Worm (Caenorhabditis elegans) whole organism, L1 larva: Measurements from ENCODE around the gene nlp-48.
A peak's percentile ranks its signal among the peaks of the same experiment; 100 is the strongest.

Source experiments
- C04F5.9 ChIP-seq: sonication (generic microtip); optimal IDR thresholded peaks from 2 replicates; lab custom pipeline; 2016; ENCODE audit warnings: missing genetic modification characterization, missing compliant biosample characterization
- F16B12.6 ChIP-seq: fragments of 150-350 bp; optimal IDR thresholded peaks from 2 replicates; lab custom pipeline; 2014; ENCODE audit warnings: missing biosample characterization, missing genetic modification characterization
- Y116A8C.19 ChIP-seq: sonication (generic microtip); optimal IDR thresholded peaks from 2 replicates; lab custom pipeline; 2016; ENCODE audit warnings: missing compliant biosample characterization, missing genetic modification characterization, borderline replicate concordance
- alr-1 ChIP-seq: fragments of 200-800 bp; sonication (Bioruptor generic); optimal IDR thresholded peaks from 2 replicates; lab custom pipeline; 2018; ENCODE audit warnings: borderline replicate concordance, mild to moderate bottlenecking, missing genetic modification characterization, missing compliant biosample characterization
- ama-1 ChIP-seq: fragments of 150-350 bp; optimal IDR thresholded peaks from 2 replicates; lab custom pipeline; 2014
- ceh-63 ChIP-seq: fragments of 200-800 bp; sonication (Bioruptor generic); optimal IDR thresholded peaks from 2 replicates; lab custom pipeline; 2018; ENCODE audit warnings: mild to moderate bottlenecking, missing genetic modification characterization, missing compliant biosample characterization
- ceh-90 ChIP-seq: sonication (generic microtip); optimal IDR thresholded peaks from 2 replicates; lab custom pipeline; 2016; ENCODE audit warnings: missing genetic modification characterization, missing compliant biosample characterization
- ces-1 ChIP-seq: fragments of 150-350 bp; optimal IDR thresholded peaks from 2 replicates; lab custom pipeline; 2014; ENCODE audit warnings: missing biosample characterization, missing genetic modification reagents, missing genetic modification characterization
- efl-1 ChIP-seq, 4 experiments: fragments of 150-350 bp; optimal IDR thresholded peaks in 3 of 4; peaks in 1 of 4; 1 replicate in 1 of 4; 2 replicates in 3 of 4; lab custom pipeline; 2014; ENCODE audit warnings: missing biosample characterization in 2 of 4, missing genetic modification characterization in 2 of 4, missing genetic modification reagents in 2 of 4
- efl-3 ChIP-seq: fragments of 200-800 bp; sonication (Bioruptor generic); optimal IDR thresholded peaks from 2 replicates; lab custom pipeline; 2018; ENCODE audit warnings: mild to moderate bottlenecking, missing genetic modification characterization, missing compliant biosample characterization
- egl-13 ChIP-seq: sonication (generic microtip); optimal IDR thresholded peaks from 2 replicates; lab custom pipeline; 2016; ENCODE audit warnings: missing genotype, missing genetic modification reagents, missing genetic modification characterization, missing compliant biosample characterization
- elt-3 ChIP-seq, 6 experiments: fragments of 150-350 bp in 1 of 6; sonication (generic microtip); optimal IDR thresholded peaks; 2 replicates each; lab custom pipeline; 2017 to 2018; ENCODE audit warnings: missing biosample characterization in 6 of 6, missing genetic modification characterization in 6 of 6, inconsistent platforms in 1 of 6
- fkh-8 ChIP-seq: sonication (generic microtip); optimal IDR thresholded peaks from 2 replicates; lab custom pipeline; 2016; ENCODE audit warnings: mild to moderate bottlenecking, missing genetic modification characterization, missing compliant biosample characterization
- grh-1 ChIP-seq: fragments of 200-800 bp; sonication (Bioruptor generic); IDR thresholded peaks from 2 replicates; pipeline ENCODE4 v1.3.6; 2022; ENCODE audit warnings: missing genetic modification reagents, missing genetic modification characterization, missing compliant biosample characterization
- hlh-17 ChIP-seq: fragments of 200-800 bp; sonication (Bioruptor generic); optimal IDR thresholded peaks from 2 replicates; lab custom pipeline; 2018; ENCODE audit warnings: missing genetic modification characterization, mild to moderate bottlenecking, missing compliant biosample characterization, moderate library complexity, borderline replicate concordance
- irx-1 ChIP-seq: sonication (generic microtip); optimal IDR thresholded peaks from 2 replicates; lab custom pipeline; 2016; ENCODE audit warnings: missing genetic modification characterization, missing compliant biosample characterization
- isw-1 ChIP-seq: fragments of 200-800 bp; sonication (Bioruptor generic); IDR thresholded peaks from 2 replicates; pipeline ENCODE4 v1.3.6; 2022; ENCODE audit warnings: missing genetic modification characterization, missing compliant biosample characterization
- lsy-2 ChIP-seq, 2 experiments: fragments of 150-350 bp; optimal IDR thresholded peaks; 2 replicates each; lab custom pipeline; 2014; ENCODE audit warnings: missing biosample characterization in 2 of 2, missing genetic modification characterization in 2 of 2
- mef-2 ChIP-seq: fragments of 150-350 bp; optimal IDR thresholded peaks from 2 replicates; lab custom pipeline; 2014; ENCODE audit warnings: missing biosample characterization, missing genetic modification characterization
- mep-1 ChIP-seq: fragments of 150-350 bp; optimal IDR thresholded peaks from 2 replicates; lab custom pipeline; 2014; ENCODE audit warnings: missing biosample characterization, missing genetic modification characterization
- nhr-11 ChIP-seq: fragments of 150-350 bp; optimal IDR thresholded peaks from 2 replicates; lab custom pipeline; 2014; ENCODE audit warnings: missing biosample characterization, missing genetic modification characterization
- nhr-12 ChIP-seq: sonication (generic microtip); optimal IDR thresholded peaks from 2 replicates; lab custom pipeline; 2017; ENCODE audit warnings: missing biosample characterization, missing genetic modification characterization
- nhr-19 ChIP-seq: fragments of 200-800 bp; sonication (Bioruptor generic); conservative IDR thresholded peaks from 2 replicates; pipeline ENCODE4 v1.3.6; 2022; ENCODE audit warnings: missing genetic modification characterization, missing compliant biosample characterization
- nhr-28 ChIP-seq: fragments of 150-350 bp; optimal IDR thresholded peaks from 2 replicates; lab custom pipeline; 2014; ENCODE audit warnings: missing biosample characterization, missing genetic modification characterization
- nhr-47 ChIP-seq: sonication (generic microtip); optimal IDR thresholded peaks from 2 replicates; lab custom pipeline; 2016; ENCODE audit warnings: mild to moderate bottlenecking, missing genetic modification characterization, moderate library complexity, missing compliant biosample characterization
- nhr-71 ChIP-seq: sonication (generic microtip); optimal IDR thresholded peaks from 2 replicates; lab custom pipeline; 2016; ENCODE audit warnings: mild to moderate bottlenecking, missing genetic modification characterization, moderate library complexity, missing compliant biosample characterization
- nhr-77 ChIP-seq: fragments of 150-350 bp; optimal IDR thresholded peaks from 2 replicates; lab custom pipeline; 2014; ENCODE audit warnings: missing biosample characterization, missing genetic modification characterization
- nhr-84 ChIP-seq: sonication (generic microtip); optimal IDR thresholded peaks from 2 replicates; lab custom pipeline; 2017; ENCODE audit warnings: missing biosample characterization, missing genetic modification characterization
- nhr-90 ChIP-seq: sonication (generic microtip); optimal IDR thresholded peaks from 2 replicates; lab custom pipeline; 2016; ENCODE audit warnings: mild to moderate bottlenecking, missing genetic modification characterization, missing compliant biosample characterization; ENCODE audit not compliant: poor library complexity
- pag-3 ChIP-seq: sonication (generic microtip); optimal IDR thresholded peaks from 2 replicates; lab custom pipeline; 2017; ENCODE audit warnings: missing genetic modification characterization, mild to moderate bottlenecking, missing compliant biosample characterization, antibody characterized with exemption, borderline replicate concordance; ENCODE audit not compliant: insufficient read depth
- pqm-1 ChIP-seq: sonication (generic microtip); optimal IDR thresholded peaks from 3 replicates; lab custom pipeline; 2017; ENCODE audit warnings: missing biosample characterization, missing genetic modification characterization
- rnt-1 ChIP-seq: sonication (generic microtip); optimal IDR thresholded peaks from 2 replicates; lab custom pipeline; 2016; ENCODE audit warnings: mild to moderate bottlenecking, missing genetic modification characterization, moderate library complexity, missing compliant biosample characterization
- skn-1 ChIP-seq: fragments of 150-350 bp; optimal IDR thresholded peaks from 2 replicates; lab custom pipeline; 2014; ENCODE audit warnings: missing biosample characterization, missing genetic modification characterization
- snpc-4 ChIP-seq: fragments of 150-350 bp; optimal IDR thresholded peaks from 2 replicates; lab custom pipeline; 2014; ENCODE audit warnings: missing biosample characterization, missing genetic modification characterization
- sptf-1 ChIP-seq: fragments of 150-350 bp; optimal IDR thresholded peaks from 2 replicates; lab custom pipeline; 2014; ENCODE audit warnings: missing biosample characterization, missing genetic modification characterization
- sup-37 ChIP-seq: fragments of 200-800 bp; sonication (Bioruptor generic); optimal IDR thresholded peaks from 2 replicates; lab custom pipeline; 2018; ENCODE audit warnings: mild to moderate bottlenecking, missing genetic modification characterization, missing compliant biosample characterization
- tbx-2 ChIP-seq: sonication (generic microtip); optimal IDR thresholded peaks from 2 replicates; lab custom pipeline; 2016; ENCODE audit warnings: missing genetic modification characterization, missing compliant biosample characterization
- unc-30 ChIP-seq: sonication (generic microtip); optimal IDR thresholded peaks from 2 replicates; lab custom pipeline; 2017; ENCODE audit warnings: missing biosample characterization, missing genetic modification characterization
- unc-62 ChIP-seq: fragments of 150-350 bp; optimal IDR thresholded peaks from 2 replicates; lab custom pipeline; 2014; ENCODE audit warnings: missing biosample characterization, missing genetic modification reagents, missing genetic modification characterization
- vab-15 ChIP-seq: sonication (generic microtip); optimal IDR thresholded peaks from 2 replicates; lab custom pipeline; 2017; ENCODE audit warnings: missing genotype, mild to moderate bottlenecking, missing genetic modification characterization, missing compliant biosample characterization
- xbp-1 ChIP-seq: sonication (generic microtip); optimal IDR thresholded peaks from 2 replicates; lab custom pipeline; 2016; ENCODE audit warnings: missing genetic modification characterization, missing compliant biosample characterization

Gene nlp-48

DNA sequence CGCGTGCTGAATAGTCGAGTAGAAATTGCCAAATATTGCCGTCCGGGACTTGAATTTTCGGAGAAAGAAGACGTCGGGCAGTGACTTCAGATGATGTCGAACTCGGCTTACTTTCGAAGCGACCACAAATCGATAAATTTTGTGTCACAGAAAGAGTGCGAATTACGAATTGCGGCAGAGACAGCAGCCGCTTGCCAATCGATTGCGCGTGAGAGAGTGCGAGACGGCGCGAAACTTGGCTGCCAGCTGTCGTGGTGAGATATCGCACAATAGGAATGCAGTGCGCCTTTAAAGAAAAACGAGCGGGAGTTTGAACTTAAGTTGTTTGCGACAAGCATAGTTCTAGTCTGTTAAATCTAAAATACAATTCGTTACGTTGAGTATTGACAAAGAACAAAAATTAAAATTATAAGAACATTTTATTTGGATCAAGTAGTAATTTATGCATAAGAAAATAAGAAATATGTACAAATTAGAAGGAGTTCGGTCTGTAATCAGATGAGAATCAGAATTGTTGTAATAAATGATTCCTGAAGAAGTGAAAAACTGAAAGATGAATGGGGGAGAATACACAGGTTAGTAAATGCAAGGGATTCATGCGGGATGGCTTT lies 42.6 kb upstream of the nlp-48 start, which contains the start of gene pir-2 (continued):
- no peak for TF ChIP-seq unc-62
- TF ChIP-seq rnt-1 (tag; lab: Kevin White, UChicago) = peak; percentile 91
- TF ChIP-seq efl-1 (optimal IDR thresholded peaks at IDR 0.05; lab: Kevin White, UChicago) = peak; percentile 94 to 96
- TF ChIP-seq efl-1 (GFP tag; optimal IDR thresholded peaks at IDR 0.05 in 1 of 2; lab: Kevin White, UChicago) = peak; percentile 94 to 99
- peak; percentile 92 to 96 for TF ChIP-seq lsy-2 (tag; optimal IDR thresholded peaks at IDR 0.05; lab: Kevin White, UChicago)
- peak; percentile 80 for TF ChIP-seq fkh-8 (tag; lab: Kevin White, UChicago)
- peak; percentile 88 for TF ChIP-seq nhr-47 (tag; lab: Kevin White, UChicago)
- TF ChIP-seq xbp-1 (tag; lab: Kevin White, UChicago) = peak; percentile 79
- peak; percentile 21 for TF ChIP-seq sup-37 (GFP tag; lab: Kevin White, UChicago)
- TF ChIP-seq sptf-1 (tag; lab: Kevin White, UChicago) = no peak
- TF ChIP-seq, all 84 proteins: peak for 54

DNA sequence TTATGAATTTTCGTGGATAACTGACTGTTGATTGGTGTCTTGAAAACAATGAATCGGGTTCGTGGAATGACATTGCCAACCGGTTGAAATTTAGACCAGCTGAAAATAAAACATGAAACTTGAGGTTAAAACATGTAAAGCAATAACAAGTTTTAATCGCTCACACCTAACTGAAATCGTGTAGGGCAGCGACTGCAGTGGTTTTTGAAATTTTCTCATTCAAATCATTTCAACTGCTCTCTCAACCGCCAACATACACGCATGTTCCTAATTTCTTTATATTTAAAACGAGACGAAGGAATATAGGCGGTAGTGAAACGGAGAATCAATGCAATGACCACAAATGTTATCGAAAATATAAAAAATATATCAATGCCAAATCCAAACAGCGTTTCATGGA lies 41.9 kb upstream of the nlp-48 start:
- TF ChIP-seq ama-1 (lab: Kevin White, UChicago) (peak; percentile 36), efl-1 (optimal IDR thresholded peaks at IDR 0.05; lab: Kevin White, UChicago) (no peak), efl-1 (GFP tag; optimal IDR thresholded peaks at IDR 0.05 in 1 of 2; lab: Kevin White, UChicago) (no peak)

- no peak for TF ChIP-seq pqm-1 (tag; lab: Kevin White, UChicago)
- TF ChIP-seq irx-1 (tag; lab: Kevin White, UChicago) = no peak
- TF ChIP-seq nhr-19 (GFP tag; lab: Robert Waterston, UW) = no peak
- TF ChIP-seq grh-1 (GFP tag; lab: Robert Waterston, UW) = no peak
- TF ChIP-seq nhr-90 (tag; lab: Kevin White, UChicago) = peak; percentile 7
- no peak for TF ChIP-seq tbx-2 (tag; lab: Kevin White, UChicago)
- no peak for TF ChIP-seq efl-1 (optimal IDR thresholded peaks at IDR 0.05; lab: Kevin White, UChicago)
- TF ChIP-seq efl-1 (GFP tag; optimal IDR thresholded peaks at IDR 0.05 in 1 of 2; lab: Kevin White, UChicago) = no peak
- peak; percentile 52 for TF ChIP-seq ama-1 (lab: Kevin White, UChicago)
- TF ChIP-seq mef-2 (tag; lab: Kevin White, UChicago) = no peak
- no peak for TF ChIP-seq nhr-28
- TF ChIP-seq hlh-17 (GFP tag; lab: Kevin White, UChicago) = no peak
- TF ChIP-seq nhr-11 (tag; lab: Kevin White, UChicago) = no peak
Measured at ce11 chrIII:9441133-9441532, 40.2 kb upstream of the nlp-48 start, which contains the start of gene emb-30. TSS of gene emb-30 (minus strand) at chrIII:9441460.

DNA sequence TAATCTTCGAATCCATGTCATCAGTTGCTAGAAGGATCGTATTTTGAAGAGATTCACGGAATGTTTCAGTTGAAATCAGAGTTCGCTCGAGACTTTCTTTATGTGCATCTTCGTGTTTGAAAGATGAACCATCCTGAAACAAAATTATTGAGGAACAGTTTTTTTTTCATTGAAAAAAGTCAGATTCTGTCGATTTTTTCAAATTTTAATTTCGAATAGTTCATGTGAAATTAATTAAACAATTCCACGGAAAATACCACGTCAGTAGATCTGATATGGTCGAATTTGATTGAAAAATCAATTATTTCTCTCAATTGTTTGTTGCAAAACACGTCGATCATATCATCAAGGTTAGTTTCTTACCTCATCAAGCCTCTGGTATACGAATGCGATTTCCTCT lies 38.5 kb upstream of the nlp-48 start, which contains the start of gene F54C8.1:
F54C8.1 (plus strand) TSS at position 301 of the 400 bp plus-strand sequence.
- no peak for TF ChIP-seq skn-1 (tag; lab: Kevin White, UChicago)
- TF ChIP-seq nhr-71 (tag; lab: Kevin White, UChicago) = no peak
- no peak for TF ChIP-seq egl-13
- no peak for TF ChIP-seq efl-3 (GFP tag; lab: Kevin White, UChicago)
- no peak for TF ChIP-seq vab-15 (tag; lab: Kevin White, UChicago)
- no peak for TF ChIP-seq snpc-4 (tag; lab: Kevin White, UChicago)
- no peak for TF ChIP-seq elt-3 (tag; optimal IDR thresholded peaks at IDR 0.05; lab: Kevin White, UChicago)
- TF ChIP-seq isw-1 (GFP tag; lab: Robert Waterston, UW) = no peak
- TF ChIP-seq Y116A8C.19 = no peak
- no peak for TF ChIP-seq nhr-90 (tag; lab: Kevin White, UChicago)
- TF ChIP-seq nhr-12 = no peak
- no peak for TF ChIP-seq ceh-90
- TF ChIP-seq pag-3 (tag; lab: Kevin White, UChicago) = no peak

- no peak for TF ChIP-seq nhr-84
- TF ChIP-seq F16B12.6 (tag; lab: Kevin White, UChicago) = no peak
- no peak for TF ChIP-seq nhr-19 (GFP tag; lab: Robert Waterston, UW)
- no peak for TF ChIP-seq ceh-63 (GFP tag; lab: Kevin White, UChicago)
- TF ChIP-seq C04F5.9 (tag; lab: Kevin White, UChicago) = no peak
- no peak for TF ChIP-seq ces-1
- TF ChIP-seq unc-30 (tag; lab: Kevin White, UChicago) = no peak
- TF ChIP-seq nhr-77 = no peak
- TF ChIP-seq nhr-12 = no peak
- TF ChIP-seq mep-1 = no peak
- TF ChIP-seq isw-1 (GFP tag; lab: Robert Waterston, UW) = no peak
- TF ChIP-seq alr-1 (tag; lab: Kevin White, UChicago) = no peak
Measured at ce11 chrIII:9434999-9435398, 34.1 kb upstream of the nlp-48 start.
